Worm (Caenorhabditis elegans): ENCODE data around the gene eri-3.

The eri-3 gene

DNA sequence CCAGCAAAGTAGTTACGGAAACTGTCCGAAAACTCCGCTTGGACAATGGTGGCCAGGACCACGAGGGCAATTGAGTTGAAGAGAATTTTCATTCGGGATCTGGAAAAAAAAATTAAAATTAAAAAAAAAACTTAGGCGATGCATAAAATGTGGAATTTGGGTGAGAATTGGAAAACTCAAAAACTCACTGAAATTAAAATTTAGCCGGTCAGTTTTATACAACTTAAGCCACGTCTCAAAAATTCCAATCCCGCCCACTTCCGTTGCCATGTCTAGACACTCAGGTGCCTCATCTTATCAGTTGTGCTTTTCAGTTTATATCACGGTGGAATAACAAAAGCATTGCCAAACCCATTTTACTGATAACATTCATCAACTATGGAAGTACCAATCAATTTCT is 12.4 kb upstream of the eri-3 start, which contains the start of gene lips-11:
TSS of gene lips-11 (minus strand) at position 101 of the 400 bp plus-strand sequence.
- no peak for TF ChIP-seq unc-62 (GFP tag; optimal IDR thresholded peaks at IDR 0.05)

DNA sequence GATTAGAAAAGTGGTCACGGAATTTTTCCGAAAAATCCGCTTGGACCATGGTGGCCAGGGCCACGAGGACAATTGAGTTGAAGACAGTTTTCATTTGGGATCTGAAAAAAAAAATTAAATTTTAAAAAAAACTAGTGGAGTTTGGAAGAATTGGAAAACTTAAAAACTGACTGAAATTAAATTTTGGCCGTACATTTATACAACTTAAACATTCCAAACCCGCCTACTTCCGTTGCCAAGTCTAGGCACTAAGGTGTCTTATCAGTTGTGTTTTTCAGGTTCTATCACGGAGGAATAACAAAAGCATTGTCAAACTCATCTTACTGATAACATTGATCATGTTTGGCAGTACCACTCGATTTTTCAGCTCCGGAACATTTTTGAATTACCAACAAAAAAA is 9.2 kb upstream of the eri-3 start, which contains the start of gene lips-12:
TSS of gene lips-12 (minus strand) at position 101 of the 400 bp plus-strand sequence.
- no peak for TF ChIP-seq unc-62 (GFP tag; optimal IDR thresholded peaks at IDR 0.05)

DNA sequence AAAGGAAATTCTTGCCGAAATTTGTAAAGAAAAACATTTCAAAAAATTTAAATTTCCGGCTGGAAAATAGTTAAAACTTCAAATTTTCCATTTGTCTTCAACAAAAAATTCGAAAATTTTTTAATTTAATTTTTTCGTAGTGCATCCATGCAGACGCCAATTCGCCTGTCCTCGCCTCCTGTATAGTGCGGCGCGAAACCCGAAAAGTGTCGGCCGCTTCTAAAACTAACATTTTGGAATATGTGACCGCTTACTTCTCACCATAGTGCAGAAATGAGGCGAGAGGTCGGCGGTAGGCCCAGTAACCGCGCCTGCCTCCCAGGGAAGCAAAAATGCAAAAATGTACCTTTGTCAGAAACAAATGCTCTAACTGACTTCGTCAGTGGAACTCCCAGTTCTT is 6.8 kb upstream of the eri-3 start:
- no peak for TF ChIP-seq unc-62 (GFP tag; optimal IDR thresholded peaks at IDR 0.05)

DNA sequence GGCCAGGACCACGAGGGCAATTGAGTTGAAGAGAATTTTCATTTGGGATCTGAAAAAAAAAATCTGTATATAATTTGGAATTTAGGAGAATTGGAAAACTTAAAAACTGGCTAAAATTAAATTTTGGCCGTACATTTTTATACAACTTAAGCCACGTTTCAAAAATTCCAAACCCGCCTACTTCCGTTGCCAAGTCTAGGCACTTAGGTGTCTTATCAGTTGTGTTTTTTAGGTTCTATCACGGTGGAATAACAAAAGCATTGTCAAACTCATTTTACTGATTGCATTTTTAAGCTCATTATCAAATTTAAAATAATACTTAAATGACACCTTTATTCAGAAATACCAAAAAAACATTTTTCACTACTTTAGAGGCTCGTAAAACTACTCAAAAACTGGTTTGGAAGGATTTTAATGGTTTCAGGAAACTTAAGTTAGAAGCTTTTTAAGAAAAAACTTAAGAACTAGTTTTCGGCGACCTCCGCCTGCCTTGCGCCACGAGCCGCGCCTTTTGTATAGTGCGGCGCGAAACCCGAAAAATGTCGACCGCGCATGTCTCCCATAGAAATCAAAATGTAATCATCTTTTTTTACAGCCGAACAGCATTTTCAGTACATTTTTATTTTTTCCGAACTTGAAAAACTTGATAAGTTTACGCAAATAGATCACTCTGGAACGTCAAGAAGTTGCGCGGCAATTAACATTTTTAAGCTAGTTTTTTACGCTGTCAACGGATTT is 5.2 kb upstream of the eri-3 start, which contains the start of gene lips-13:
TSS of gene lips-13 (minus strand) at position 51 of the 738 bp plus-strand sequence.
- TF ChIP-seq unc-62 (GFP tag; optimal IDR thresholded peaks at IDR 0.05) = no peak

- no peak for TF ChIP-seq unc-62 (GFP tag; optimal IDR thresholded peaks at IDR 0.05)
Observed at ce11 chrII:1124757-1125156, 1.4 kb downstream of the eri-3 start.

ce11 chrII:1126472-1126871 is 3.1 kb downstream of the eri-3 start:
- TF ChIP-seq unc-62 (GFP tag; optimal IDR thresholded peaks at IDR 0.05) = no peak

DNA sequence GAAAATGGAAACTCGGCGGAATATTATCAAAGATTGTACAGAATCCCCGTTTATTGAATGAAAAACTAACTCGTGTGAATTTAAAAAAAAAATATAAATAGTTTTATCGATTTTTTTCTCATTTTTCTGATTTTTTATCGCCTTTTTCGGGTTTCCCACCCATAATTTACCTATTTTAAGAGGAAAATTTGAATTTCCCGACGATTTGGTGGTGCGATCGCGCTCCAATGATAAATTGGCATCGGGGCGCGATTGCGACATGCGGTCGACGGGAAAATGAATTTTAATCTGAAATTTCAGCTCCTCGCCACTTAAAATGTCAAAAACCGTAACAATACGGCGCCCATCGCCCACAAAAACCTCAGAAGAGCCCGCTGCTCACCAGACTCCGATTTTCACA is 4.3 kb downstream of the eri-3 start, which contains the start of gene taf-6.1:
TSS of gene taf-6.1 (plus strand) at position 301 of the 400 bp plus-strand sequence.
- no peak for TF ChIP-seq unc-62 (GFP tag; optimal IDR thresholded peaks at IDR 0.05)

- no peak for TF ChIP-seq unc-62 (GFP tag; optimal IDR thresholded peaks at IDR 0.05)
Observed at ce11 chrII:1130241-1130640, 6.9 kb downstream of the eri-3 start.

ce11 chrII:1131367-1131766 is 8.0 kb downstream of the eri-3 start:
- no peak for TF ChIP-seq unc-62 (GFP tag; optimal IDR thresholded peaks at IDR 0.05)

ce11 chrII:1131821-1132220 is 8.5 kb downstream of the eri-3 start:
- TF ChIP-seq unc-62 (GFP tag; optimal IDR thresholded peaks at IDR 0.05) = no peak

DNA sequence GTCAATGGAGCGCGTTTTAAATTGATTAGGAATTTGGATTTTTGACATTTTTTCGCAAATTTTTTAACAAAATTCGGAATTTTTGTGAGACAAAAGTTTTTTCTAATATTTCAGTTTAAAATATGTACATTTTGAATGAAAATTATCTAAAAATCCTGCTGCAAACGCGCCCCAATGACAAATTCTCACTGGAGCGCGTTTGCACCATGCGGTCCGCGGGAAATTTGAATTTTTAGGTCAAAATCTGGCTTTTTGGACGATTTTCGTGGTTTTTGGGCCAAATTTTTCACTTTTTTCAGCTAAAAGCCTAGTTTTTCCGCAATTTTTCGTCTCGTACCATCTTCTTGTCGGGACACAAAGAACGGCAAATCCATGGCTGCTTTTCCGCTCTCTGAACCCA is 9.4 kb downstream of the eri-3 start:
- TF ChIP-seq unc-62 (GFP tag; optimal IDR thresholded peaks at IDR 0.05) = no peak

DNA sequence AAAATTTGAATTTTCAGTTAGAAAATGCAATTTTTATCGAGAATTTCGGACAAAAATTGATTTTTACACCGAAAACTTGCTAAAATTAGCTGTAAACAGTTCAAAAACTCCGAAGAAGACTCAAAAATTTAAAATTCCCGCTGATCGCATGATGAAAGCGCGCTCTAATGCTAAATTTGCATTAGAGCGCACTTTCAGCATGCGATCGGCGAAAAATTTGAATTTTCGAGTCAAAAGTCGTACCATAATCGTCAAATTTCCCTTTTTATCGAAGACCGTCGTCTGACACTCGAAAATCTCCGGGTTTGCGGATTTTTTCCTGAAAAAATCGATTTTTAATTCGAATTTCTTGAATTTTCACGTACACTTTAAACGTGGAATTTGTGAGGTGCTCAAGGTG is 10.0 kb downstream of the eri-3 start:
- no peak for TF ChIP-seq unc-62 (GFP tag; optimal IDR thresholded peaks at IDR 0.05)

DNA sequence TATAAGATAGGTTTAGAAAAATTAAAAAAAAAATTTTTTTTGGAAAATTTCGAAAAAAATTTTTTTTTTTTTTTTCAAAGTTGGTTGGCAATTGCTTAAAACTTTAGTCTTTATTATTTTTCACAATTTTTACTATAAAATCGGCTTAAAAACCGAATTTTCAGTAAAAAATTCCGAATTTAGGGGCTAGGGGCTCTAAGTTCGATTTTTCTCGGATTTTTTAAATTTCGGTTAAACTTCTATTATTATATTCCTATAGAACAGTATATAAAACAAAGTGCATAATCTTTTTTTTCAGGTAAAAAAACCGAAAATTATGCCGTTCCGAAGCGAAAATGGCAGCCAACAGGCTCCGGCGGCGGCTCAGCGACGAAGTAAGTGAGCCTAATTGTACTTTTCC is 13.2 kb downstream of the eri-3 start, which contains the start of gene pod-2:
TSS of gene pod-2 (plus strand) at position 301 of the 400 bp plus-strand sequence.
- no peak for TF ChIP-seq unc-62 (GFP tag; optimal IDR thresholded peaks at IDR 0.05)

DNA sequence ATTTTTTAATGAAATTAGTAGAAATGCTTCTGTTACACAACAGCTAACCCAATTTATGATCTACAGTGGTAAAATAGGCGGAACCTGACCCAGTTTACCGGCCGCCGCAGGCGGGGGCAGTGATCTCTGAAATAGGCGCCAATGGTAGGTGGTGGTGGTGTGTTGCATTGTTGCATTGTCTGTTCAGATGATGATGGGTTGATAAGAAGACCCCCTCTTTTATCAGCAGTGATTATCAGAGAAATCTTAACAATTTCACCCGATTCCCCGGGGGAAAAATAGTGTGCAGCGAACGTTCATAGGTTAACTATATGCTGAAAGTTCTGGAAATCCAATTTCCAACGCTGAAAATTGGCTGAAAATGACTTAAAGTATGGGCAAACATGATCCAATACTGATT is 15.3 kb downstream of the eri-3 start:
- TF ChIP-seq unc-62 (GFP tag; optimal IDR thresholded peaks at IDR 0.05) = no peak

DNA sequence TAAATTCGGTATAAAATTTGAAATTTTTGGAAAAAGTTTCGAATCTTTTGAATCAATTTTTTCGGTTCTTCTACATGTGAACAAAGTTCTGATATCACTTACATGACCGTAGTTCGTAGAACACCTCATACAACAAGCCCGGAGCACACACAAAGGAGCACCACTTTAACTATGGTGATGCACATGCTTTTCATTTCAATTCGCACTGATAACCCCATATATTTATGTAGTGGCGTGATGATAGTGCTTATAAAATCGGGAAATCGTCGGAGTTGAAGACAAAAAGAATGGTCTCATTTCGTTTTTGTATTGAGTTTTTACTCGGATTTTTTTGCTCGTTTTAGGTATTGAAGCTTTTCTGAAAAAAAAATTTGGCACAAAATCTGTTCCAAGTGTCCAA is 17.4 kb downstream of the eri-3 start, which contains the start of gene W09B6.4:
TSS of gene W09B6.4 (minus strand) at position 151 of the 400 bp plus-strand sequence.
- no peak for TF ChIP-seq unc-62 (GFP tag; optimal IDR thresholded peaks at IDR 0.05)

DNA sequence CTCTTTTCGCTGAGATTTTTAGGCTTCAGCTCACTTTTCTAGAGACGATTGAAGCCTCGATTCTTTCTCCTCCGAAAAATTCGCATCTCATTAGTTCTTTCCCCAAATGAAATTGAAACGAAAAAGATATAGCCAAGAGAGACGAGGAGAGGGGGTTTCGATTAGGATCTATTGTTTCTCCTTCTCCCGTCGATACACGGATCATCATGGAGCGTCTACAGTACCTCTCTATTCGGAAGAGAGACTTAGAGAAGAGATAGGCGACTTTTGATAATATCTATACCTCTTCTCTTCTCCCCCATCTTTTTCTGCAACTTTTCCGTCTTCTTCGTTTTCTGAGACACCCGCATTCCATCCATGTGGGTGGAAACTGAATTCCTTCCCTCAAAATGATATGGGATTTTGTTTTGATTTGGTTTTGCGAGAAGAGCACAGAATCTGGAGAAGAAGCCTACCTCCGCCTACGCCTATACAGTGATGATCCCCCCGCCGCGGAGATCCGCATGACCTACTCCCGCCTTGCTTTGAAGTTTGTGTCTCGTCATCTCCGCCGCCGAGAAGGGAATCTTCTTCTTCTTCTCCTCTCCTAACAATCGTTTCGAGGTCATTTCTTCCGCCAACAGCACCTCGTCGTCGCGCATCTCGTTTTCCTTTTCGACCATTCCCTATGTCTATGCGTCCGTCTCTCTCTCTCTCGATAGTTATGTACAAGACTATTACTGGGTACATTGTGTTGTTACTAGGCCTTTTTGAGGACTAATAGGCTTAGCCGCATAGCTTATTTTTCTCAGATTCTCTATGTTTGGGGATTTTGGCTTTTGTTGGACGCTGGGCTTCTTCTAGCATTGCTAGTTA is 18.6 kb downstream of the eri-3 start:
- no peak for TF ChIP-seq unc-62 (GFP tag; optimal IDR thresholded peaks at IDR 0.05)

Measured in whole organism, dauer.